Fruit fly (Drosophila melanogaster) whole organism, embryonic: ENCODE measurements around the gene Iris.
A peak's percentile ranks its signal among the peaks of the same experiment; 100 is the strongest.

Experiments used
- Aef1 ChIP-seq: fragments of 200-800 bp; sonication (Bioruptor generic); IDR thresholded peaks from 3 replicates; pipeline ENCODE4 v1.3.6; 2022; ENCODE audit warnings: missing biosample characterization, missing genetic modification characterization
- CG10543 ChIP-seq: fragments of 200-800 bp; sonication (Bioruptor generic); optimal IDR thresholded peaks from 3 replicates; lab custom pipeline; 2017; ENCODE audit warnings: missing biosample characterization, mild to moderate bottlenecking, missing genetic modification characterization, moderate library complexity
- CG11093 ChIP-seq: fragments of 200-800 bp; sonication (Bioruptor generic); IDR thresholded peaks from 3 replicates; pipeline ENCODE4 v1.3.6; 2022; ENCODE audit warnings: missing biosample characterization, missing genetic modification characterization
- CG11456 ChIP-seq: fragments of 200-800 bp; sonication (Bioruptor generic); IDR thresholded peaks from 3 replicates; pipeline ENCODE4 v1.3.6; 2022; ENCODE audit warnings: missing biosample characterization, missing genetic modification characterization
- CG12236 ChIP-seq: fragments of 200-800 bp; sonication (Bioruptor generic); optimal IDR thresholded peaks from 2 replicates; lab custom pipeline; 2016; ENCODE audit warnings: missing biosample characterization, missing genetic modification characterization
- CG12391 ChIP-seq: fragments of 200-800 bp; sonication (Bioruptor generic); optimal IDR thresholded peaks from 3 replicates; lab custom pipeline; 2018; ENCODE audit warnings: missing biosample characterization, mild to moderate bottlenecking, missing genetic modification characterization, moderate library complexity
- CG14014 ChIP-seq: fragments of 200-800 bp; sonication (Bioruptor generic); IDR thresholded peaks from 2 replicates; pipeline ENCODE4 v1.3.6; 2022; ENCODE audit warnings: missing biosample characterization, missing genetic modification characterization
- CG15696 ChIP-seq: fragments of 200-800 bp; sonication (Bioruptor generic); optimal IDR thresholded peaks from 2 replicates; lab custom pipeline; 2019; ENCODE audit warnings: missing biosample characterization, mild to moderate bottlenecking, missing genetic modification characterization, moderate library complexity
- CG18619 ChIP-seq: fragments of 200-800 bp; sonication (Bioruptor generic); optimal IDR thresholded peaks from 3 replicates; lab custom pipeline; 2017; ENCODE audit warnings: missing biosample characterization, mild to moderate bottlenecking, missing genetic modification characterization
- CG31441 ChIP-seq: fragments of 200-800 bp; sonication (Bioruptor generic); IDR thresholded peaks from 2 replicates; pipeline ENCODE4 v1.3.6; 2022; ENCODE audit warnings: missing biosample characterization, missing genetic modification characterization
- CG33557 ChIP-seq: fragments of 200-800 bp; sonication (Bioruptor generic); optimal IDR thresholded peaks from 2 replicates; lab custom pipeline; 2019; ENCODE audit warnings: missing biosample characterization, mild to moderate bottlenecking, missing genetic modification characterization, moderate library complexity
- CG34224 ChIP-seq: fragments of 200-800 bp; sonication (Bioruptor generic); IDR thresholded peaks from 3 replicates; pipeline ENCODE4 v1.3.6; 2022; ENCODE audit warnings: missing biosample characterization, missing genetic modification characterization; ENCODE audit not compliant: partially characterized antibody
- CG43689 ChIP-seq: fragments of 200-800 bp; sonication (Bioruptor generic); IDR thresholded peaks from 2 replicates; pipeline ENCODE4 v1.3.6; 2022; ENCODE audit warnings: missing biosample characterization, missing genetic modification characterization
- CG4820 ChIP-seq: fragments of 200-800 bp; sonication (Bioruptor generic); optimal IDR thresholded peaks from 3 replicates; lab custom pipeline; 2016; ENCODE audit warnings: missing biosample characterization, missing genetic modification characterization
- CG5953 ChIP-seq: fragments of 200-800 bp; sonication (Bioruptor generic); IDR thresholded peaks from 2 replicates; pipeline ENCODE4 v1.3.6; 2022; ENCODE audit warnings: missing biosample characterization, missing genetic modification characterization
- CG8281 ChIP-seq: fragments of 200-800 bp; sonication (Bioruptor generic); optimal IDR thresholded peaks from 2 replicates; lab custom pipeline; 2018; ENCODE audit warnings: missing biosample characterization, mild to moderate bottlenecking, missing genetic modification characterization, moderate library complexity
- CG9215 ChIP-seq: fragments of 200-800 bp; sonication (Bioruptor generic); IDR thresholded peaks from 2 replicates; pipeline ENCODE4 v1.3.6; 2022; ENCODE audit warnings: missing biosample characterization, missing genetic modification characterization
- CG9817 ChIP-seq: fragments of 200-800 bp; sonication (Bioruptor generic); optimal IDR thresholded peaks from 2 replicates; lab custom pipeline; 2018; ENCODE audit warnings: missing biosample characterization, mild to moderate bottlenecking, missing genetic modification characterization, moderate library complexity
- CrebB ChIP-seq: fragments of 200-800 bp; sonication (Bioruptor generic); optimal IDR thresholded peaks from 3 replicates; lab custom pipeline; 2018; ENCODE audit warnings: missing biosample characterization, mild to moderate bottlenecking, missing genetic modification characterization
- Dp ChIP-seq: fragments of 200-800 bp; sonication (Bioruptor generic); optimal IDR thresholded peaks from 2 replicates; lab custom pipeline; 2018; ENCODE audit warnings: missing biosample characterization, mild to moderate bottlenecking, missing genetic modification characterization, moderate library complexity
- Dref ChIP-seq: fragments of 200-800 bp; sonication (Bioruptor generic); IDR thresholded peaks from 2 replicates; pipeline ENCODE4 v1.3.6; 2022; ENCODE audit warnings: missing biosample characterization, missing genetic modification characterization
- Ets97D ChIP-seq: fragments of 200-800 bp; sonication (Bioruptor generic); optimal IDR thresholded peaks from 3 replicates; lab custom pipeline; 2016; ENCODE audit warnings: missing biosample characterization, missing genetic modification characterization
- MESR4 ChIP-seq: fragments of 200-800 bp; sonication (Bioruptor generic); optimal IDR thresholded peaks from 2 replicates; lab custom pipeline; 2018; ENCODE audit warnings: missing biosample characterization, mild to moderate bottlenecking, missing genetic modification characterization, moderate library complexity
- Myb ChIP-seq: fragments of 200-800 bp; sonication (Bioruptor generic); optimal IDR thresholded peaks from 2 replicates; lab custom pipeline; 2016; ENCODE audit warnings: missing biosample characterization, missing genetic modification characterization
- Optix ChIP-seq: fragments of 200-800 bp; sonication (Bioruptor generic); IDR thresholded peaks from 3 replicates; pipeline ENCODE4 v1.3.6; 2022; ENCODE audit warnings: missing biosample characterization, missing genetic modification characterization
- Ravus ChIP-seq: fragments of 200-800 bp; sonication (Bioruptor generic); IDR thresholded peaks from 2 replicates; pipeline ENCODE4 v1.3.6; 2022; ENCODE audit warnings: missing biosample characterization, missing genetic modification characterization
- Sin3A ChIP-seq: fragments of >200 bp; optimal IDR thresholded peaks from 2 replicates; lab custom pipeline; 2018
- Sox100B ChIP-seq: fragments of 200-800 bp; sonication (Bioruptor generic); optimal IDR thresholded peaks from 3 replicates; lab custom pipeline; 2018; ENCODE audit warnings: missing biosample characterization, mild to moderate bottlenecking, missing genetic modification characterization
- cas ChIP-seq: fragments of 200-800 bp; sonication (Bioruptor generic); IDR thresholded peaks from 2 replicates; pipeline ENCODE4 v1.3.6; 2022; ENCODE audit warnings: missing biosample characterization, missing genetic modification characterization
- chinmo ChIP-seq: fragments of 200-800 bp; sonication (Bioruptor generic); IDR thresholded peaks from 4 replicates; pipeline ENCODE4 v1.3.6; 2022; ENCODE audit warnings: missing biosample characterization, missing genetic modification characterization; ENCODE audit not compliant: partially characterized antibody
- chn ChIP-seq: fragments of 200-800 bp; sonication (Bioruptor generic); optimal IDR thresholded peaks from 2 replicates; lab custom pipeline; 2016; ENCODE audit warnings: missing biosample characterization, missing genetic modification characterization
- crc ChIP-seq: fragments of 200-800 bp; sonication (Bioruptor generic); optimal IDR thresholded peaks from 2 replicates; lab custom pipeline; 2016; ENCODE audit warnings: missing biosample characterization, missing genetic modification characterization
- fd64A ChIP-seq: fragments of 200-800 bp; sonication (Bioruptor generic); optimal IDR thresholded peaks from 3 replicates; lab custom pipeline; 2018; ENCODE audit warnings: missing biosample characterization, mild to moderate bottlenecking, missing genetic modification characterization
- gfzf ChIP-seq: fragments of 200-800 bp; sonication (Bioruptor generic); optimal IDR thresholded peaks from 2 replicates; lab custom pipeline; 2016; ENCODE audit warnings: missing biosample characterization, mild to moderate bottlenecking, missing genetic modification characterization, moderate library complexity
- grau ChIP-seq: fragments of 200-800 bp; optimal IDR thresholded peaks from 3 replicates; lab custom pipeline; 2019; ENCODE audit warnings: missing biosample characterization, mild to moderate bottlenecking, missing genetic modification characterization, moderate library complexity
- gsb-n ChIP-seq: fragments of 200-800 bp; sonication (Bioruptor generic); optimal IDR thresholded peaks from 3 replicates; lab custom pipeline; 2018; ENCODE audit warnings: missing biosample characterization, mild to moderate bottlenecking, missing genetic modification characterization
- hbn ChIP-seq: fragments of 200-800 bp; sonication (Bioruptor generic); IDR thresholded peaks from 2 replicates; pipeline ENCODE4 v1.3.6; 2022; ENCODE audit warnings: missing biosample characterization, missing genetic modification characterization; ENCODE audit not compliant: partially characterized antibody
- lmd ChIP-seq: fragments of 200-800 bp; sonication (Bioruptor generic); IDR thresholded peaks from 2 replicates; pipeline ENCODE4 v1.3.6; 2022; ENCODE audit warnings: missing biosample characterization, missing genetic modification characterization
- lola ChIP-seq, 3 experiments: fragments of >200 bp in 2 of 3; fragments of 200-800 bp in 1 of 3; sonication (Bioruptor generic) in 1 of 3; optimal IDR thresholded peaks; 2 replicates each; lab custom pipeline; 2017 to 2019; ENCODE audit warnings: missing biosample characterization in 3 of 3, missing genetic modification characterization in 3 of 3, mild to moderate bottlenecking in 1 of 3, moderate library complexity in 1 of 3
- mam ChIP-seq: fragments of 200-800 bp; sonication (Bioruptor generic); optimal IDR thresholded peaks from 3 replicates; lab custom pipeline; 2016; ENCODE audit warnings: missing biosample characterization, missing genetic modification characterization
- nerfin-1 ChIP-seq: fragments of 200-800 bp; sonication (Bioruptor generic); optimal IDR thresholded peaks from 3 replicates; lab custom pipeline; 2019; ENCODE audit warnings: missing biosample characterization, mild to moderate bottlenecking, missing genetic modification characterization, moderate library complexity
- oc ChIP-seq: fragments of 200-800 bp; sonication (Bioruptor generic); optimal IDR thresholded peaks from 2 replicates; lab custom pipeline; 2018; ENCODE audit warnings: missing biosample characterization, mild to moderate bottlenecking, missing genetic modification characterization, moderate library complexity
- pros ChIP-seq: fragments of 200-800 bp; sonication (Bioruptor generic); optimal IDR thresholded peaks from 3 replicates; lab custom pipeline; 2019; ENCODE audit warnings: missing biosample characterization, mild to moderate bottlenecking, missing genetic modification characterization, moderate library complexity
- run ChIP-seq: fragments of 200-800 bp; sonication (Bioruptor generic); optimal IDR thresholded peaks from 3 replicates; lab custom pipeline; 2018; ENCODE audit warnings: missing biosample characterization, mild to moderate bottlenecking, missing genetic modification characterization
- sc ChIP-seq, 3 experiments: fragments of >200 bp in 2 of 3; fragments of 200-800 bp in 1 of 3; sonication (Bioruptor generic) in 1 of 3; optimal IDR thresholded peaks; 2 replicates in 2 of 3; 3 replicates in 1 of 3; lab custom pipeline; 2017; ENCODE audit warnings: mild to moderate bottlenecking in 1 of 3, missing biosample characterization in 1 of 3, missing genetic modification characterization in 1 of 3, missing genetic modification reagents in 1 of 3
- sd ChIP-seq: fragments of 200-800 bp; sonication (Bioruptor generic); optimal IDR thresholded peaks from 3 replicates; lab custom pipeline; 2018; ENCODE audit warnings: missing biosample characterization, mild to moderate bottlenecking, missing genetic modification characterization, moderate library complexity
- tgo ChIP-seq: fragments of 200-800 bp; sonication (Bioruptor generic); IDR thresholded peaks from 3 replicates; pipeline ENCODE4 v1.3.6; 2022; ENCODE audit warnings: missing biosample characterization, missing genetic modification characterization
- tna ChIP-seq: fragments of 200-800 bp; sonication (Bioruptor generic); IDR thresholded peaks from 2 replicates; pipeline ENCODE4 v1.3.6; 2022; ENCODE audit warnings: missing biosample characterization, missing genetic modification characterization; ENCODE audit not compliant: partially characterized antibody
- zf30C ChIP-seq: fragments of 200-800 bp; sonication (Bioruptor generic); optimal IDR thresholded peaks from 3 replicates; lab custom pipeline; 2018; ENCODE audit warnings: missing biosample characterization, mild to moderate bottlenecking, missing genetic modification characterization

Iris gene

DNA sequence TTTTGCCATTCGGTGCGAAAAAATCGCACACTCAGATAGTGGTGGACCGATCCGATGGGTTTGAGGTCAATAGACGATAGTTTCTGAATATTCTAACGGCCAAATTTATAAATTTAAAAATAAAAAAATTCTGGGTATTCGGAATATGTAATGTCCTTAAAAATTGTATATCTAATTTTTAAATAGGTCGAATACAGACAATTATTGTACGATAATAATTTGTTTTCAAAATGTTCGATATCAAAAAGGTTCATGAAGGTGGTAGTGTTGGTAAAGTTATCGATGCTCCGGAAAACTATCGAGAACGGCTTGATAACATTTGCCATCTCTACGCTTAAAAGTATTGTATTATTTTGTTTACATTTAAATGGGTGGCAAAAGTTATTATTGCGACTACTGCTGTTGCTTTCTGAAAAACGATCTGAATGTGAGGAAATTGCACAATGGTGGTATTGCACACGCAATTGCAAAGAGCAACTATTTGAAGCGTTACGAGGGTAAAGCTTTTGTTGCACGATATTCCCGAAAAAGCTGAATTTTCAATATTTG is 36.0 kb upstream of the Iris start, which contains the start of the genes CG31922 and Plap (continued):
- TF ChIP-seq Ets97D (GFP tag; lab: Kevin White, UChicago) (peak; percentile 75), CG31441 (GFP tag; lab: Robert Waterston, UW) (no peak; the same call in 1 of the 2 replicates), CG5953 (GFP tag; lab: Robert Waterston, UW) (no peak), Sin3A (lab: Kevin White, UChicago) (peak; percentile 74), run (tag; lab: Kevin White, UChicago) (no peak), Ravus (GFP tag; lab: Robert Waterston, UW) (no peak), MESR4 (GFP tag; lab: Kevin White, UChicago) (peak; percentile 18), gsb-n (no peak), grau (tag; lab: Kevin White, UChicago) (peak; percentile 76), pros (GFP tag; lab: Kevin White, UChicago) (no peak), CG33557 (peak; percentile 61), cas (GFP tag; lab: Robert Waterston, UW) (no peak), oc (tag; lab: Kevin White, UChicago) (no peak), CG9215 (GFP tag; lab: Robert Waterston, UW) (peak; percentile 78), tna (GFP tag; lab: Robert Waterston, UW) (peak; percentile 38; the same call in 1 of the 2 replicates), CG11093 (GFP tag; lab: Robert Waterston, UW) (no peak), CG10543 (GFP tag; lab: Kevin White, UChicago) (peak; percentile 80), sc (optimal IDR thresholded peaks at IDR 0.05; lab: Kevin White, UChicago) (no peak), sc (GFP tag; optimal IDR thresholded peaks at IDR 0.05; lab: Kevin White, UChicago) (no peak), zf30C (GFP tag; lab: Kevin White, UChicago) (no peak), CG34224 (peak; percentile 89), CG15696 (tag; lab: Kevin White, UChicago) (peak; percentile 69), CG11456 (0 out of 3 replicates have a peak, but pooled peaks have one; percentile 57), fd64A (no peak), lmd (GFP tag; lab: Robert Waterston, UW) (peak; percentile 43; the same call in 1 of the 2 replicates), Sox100B (no peak), CG8281 (tag; lab: Kevin White, UChicago) (peak; percentile 36), sd (no peak), CG4820 (peak; percentile 56), Aef1 (GFP tag; lab: Robert Waterston, UW) (peak; percentile 60; the same call in 2 of the 3 replicates), chinmo (peak; percentile 75; the same call in 2 of the 4 replicates), Myb (GFP tag; lab: Kevin White, UChicago) (peak; percentile 85), tgo (GFP tag; lab: Robert Waterston, UW) (peak; percentile 61; the same call in 1 of the 3 replicates), mam (GFP tag; lab: Kevin White, UChicago) (peak; percentile 76), hbn (peak; percentile 93), chn (GFP tag; lab: Kevin White, UChicago) (peak; percentile 72), lola (GFP tag; optimal IDR thresholded peaks at IDR 0.05; lab: Kevin White, UChicago) (peak in 1 of 3 experiments; percentile 67), nerfin-1 (tag; lab: Kevin White, UChicago) (peak; percentile 64), Dref (peak; percentile 66), Optix (GFP tag; lab: Robert Waterston, UW) (no peak), crc (peak; percentile 32), CG12236 (no peak), Dp (peak; percentile 38), CG14014 (GFP tag; lab: Robert Waterston, UW) (0 out of 2 replicates have a peak, but pooled peaks have one; percentile 30), CG43689 (no peak), gfzf (GFP tag; lab: Kevin White, UChicago) (peak; percentile 21), CrebB (tag; lab: Kevin White, UChicago) (peak; percentile 32), CG12391 (tag; lab: Kevin White, UChicago) (peak; percentile 82), CG18619 (GFP tag; lab: Kevin White, UChicago) (peak; percentile 66), CG9817 (tag; lab: Kevin White, UChicago) (peak; percentile 72)
